Fruit fly (Drosophila melanogaster) whole organism, embryonic: Measurements from ENCODE around the gene Egfrap.

Experiments
- BEAF-32 ChIP-seq: fragments of 200-800 bp; sonication (Bioruptor generic); optimal IDR thresholded peaks from 3 replicates; lab custom pipeline; 2017; ENCODE audit warnings: missing biosample characterization, missing genetic modification characterization, mild to moderate bottlenecking, moderate library complexity, missing genetic modification reagents
- CG12219 ChIP-seq: fragments of 200-800 bp; sonication (Bioruptor generic); optimal IDR thresholded peaks from 3 replicates; lab custom pipeline; 2018; ENCODE audit warnings: missing biosample characterization, mild to moderate bottlenecking, missing genetic modification characterization
- CG12769 ChIP-seq: fragments of 200-800 bp; sonication (Bioruptor generic); optimal IDR thresholded peaks from 2 replicates; lab custom pipeline; 2019; ENCODE audit warnings: missing biosample characterization, mild to moderate bottlenecking, missing genetic modification characterization, moderate library complexity
- CG13287 ChIP-seq: fragments of 200-800 bp; sonication (Bioruptor generic); IDR thresholded peaks from 2 replicates; pipeline ENCODE4 v1.3.6; 2022; ENCODE audit warnings: missing biosample characterization, missing genetic modification characterization; ENCODE audit not compliant: partially characterized antibody
- CG15514 ChIP-seq: fragments of 200-800 bp; sonication (Bioruptor generic); optimal IDR thresholded peaks from 3 replicates; lab custom pipeline; 2017; ENCODE audit warnings: missing biosample characterization, missing genetic modification characterization, mild to moderate bottlenecking, moderate library complexity, missing genetic modification reagents
- CG2116 ChIP-seq: fragments of 200-800 bp; sonication (Bioruptor generic); optimal IDR thresholded peaks from 3 replicates; lab custom pipeline; 2018; ENCODE audit warnings: missing biosample characterization, mild to moderate bottlenecking, missing genetic modification characterization
- CG2889 ChIP-seq: fragments of 200-800 bp; sonication (Bioruptor generic); IDR thresholded peaks from 3 replicates; pipeline ENCODE4 v1.3.6; 2022; ENCODE audit warnings: missing biosample characterization, missing genetic modification characterization
- CG3281 ChIP-seq: fragments of 200-800 bp; sonication (Bioruptor generic); optimal IDR thresholded peaks from 3 replicates; lab custom pipeline; 2017; ENCODE audit warnings: missing biosample characterization, mild to moderate bottlenecking, missing genetic modification characterization
- CG33213 ChIP-seq: fragments of 200-800 bp; sonication (Bioruptor generic); optimal IDR thresholded peaks from 3 replicates; lab custom pipeline; 2016; ENCODE audit warnings: missing biosample characterization, missing genetic modification characterization
- CG34224 ChIP-seq: fragments of 200-800 bp; sonication (Bioruptor generic); IDR thresholded peaks from 3 replicates; pipeline ENCODE4 v1.3.6; 2022; ENCODE audit warnings: missing biosample characterization, missing genetic modification characterization; ENCODE audit not compliant: partially characterized antibody
- CG43689 ChIP-seq: fragments of 200-800 bp; sonication (Bioruptor generic); IDR thresholded peaks from 2 replicates; pipeline ENCODE4 v1.3.6; 2022; ENCODE audit warnings: missing biosample characterization, missing genetic modification characterization
- CG4617 ChIP-seq: fragments of 200-800 bp; sonication (Bioruptor generic); optimal IDR thresholded peaks from 3 replicates; lab custom pipeline; 2016; ENCODE audit warnings: missing biosample characterization, missing genetic modification characterization, borderline replicate concordance
- CG4820 ChIP-seq: fragments of 200-800 bp; sonication (Bioruptor generic); optimal IDR thresholded peaks from 3 replicates; lab custom pipeline; 2016; ENCODE audit warnings: missing biosample characterization, missing genetic modification characterization
- CG7357 ChIP-seq: fragments of 200-800 bp; sonication (Bioruptor generic); IDR thresholded peaks from 3 replicates; pipeline ENCODE4 v1.3.6; 2022; ENCODE audit warnings: missing biosample characterization, missing genetic modification characterization
- CTCF ChIP-seq: fragments of 200-800 bp; sonication (Bioruptor generic); optimal IDR thresholded peaks from 2 replicates; lab custom pipeline; 2017; ENCODE audit warnings: missing biosample characterization, mild to moderate bottlenecking, missing genetic modification characterization, moderate library complexity
- Deaf1 ChIP-seq: fragments of 200-800 bp; optimal IDR thresholded peaks from 3 replicates; lab custom pipeline; 2019; ENCODE audit warnings: missing biosample characterization, mild to moderate bottlenecking, missing genetic modification characterization, moderate library complexity
- E2f2 ChIP-seq: fragments of 200-800 bp; sonication (Bioruptor generic); IDR thresholded peaks from 2 replicates; pipeline ENCODE4 v1.3.6; 2022; ENCODE audit warnings: missing biosample characterization, missing genetic modification characterization
- Ets97D ChIP-seq: fragments of 200-800 bp; sonication (Bioruptor generic); optimal IDR thresholded peaks from 3 replicates; lab custom pipeline; 2016; ENCODE audit warnings: missing biosample characterization, missing genetic modification characterization
- HLH54F ChIP-seq: fragments of 200-800 bp; sonication (Bioruptor generic); optimal IDR thresholded peaks from 3 replicates; lab custom pipeline; 2016; ENCODE audit warnings: missing biosample characterization, missing genetic modification characterization
- HmgZ ChIP-seq: fragments of 200-800 bp; sonication (Bioruptor generic); optimal IDR thresholded peaks from 2 replicates; lab custom pipeline; 2018; ENCODE audit warnings: missing biosample characterization, mild to moderate bottlenecking, missing genetic modification characterization
- Hr3 ChIP-seq: fragments of 200-800 bp; sonication (Bioruptor generic); optimal IDR thresholded peaks from 3 replicates; lab custom pipeline; 2016; ENCODE audit warnings: missing biosample characterization, missing genetic modification characterization
- Hsf ChIP-seq: fragments of 200-800 bp; sonication (Bioruptor generic); optimal IDR thresholded peaks from 3 replicates; lab custom pipeline; 2016; ENCODE audit warnings: missing biosample characterization, missing genetic modification characterization
- MTF-1 ChIP-seq: fragments of 200-800 bp; sonication (Bioruptor generic); optimal IDR thresholded peaks from 2 replicates; lab custom pipeline; 2018; ENCODE audit warnings: missing biosample characterization, mild to moderate bottlenecking, missing genetic modification characterization, borderline replicate concordance
- Mad ChIP-seq: fragments of 200-800 bp; sonication (Bioruptor generic); optimal IDR thresholded peaks from 2 replicates; lab custom pipeline; 2016; ENCODE audit warnings: missing biosample characterization, missing genetic modification characterization
- NfI ChIP-seq: fragments of 200-800 bp; sonication (Bioruptor generic); optimal IDR thresholded peaks from 3 replicates; lab custom pipeline; 2018; ENCODE audit warnings: missing biosample characterization, mild to moderate bottlenecking, missing genetic modification characterization, moderate library complexity
- Scr ChIP-seq: fragments of 200-800 bp; sonication (Bioruptor generic); IDR thresholded peaks from 2 replicates; pipeline ENCODE4 v1.3.6; 2022; ENCODE audit warnings: missing biosample characterization, missing genetic modification characterization; ENCODE audit not compliant: partially characterized antibody
- Sin3A ChIP-seq: fragments of >200 bp; optimal IDR thresholded peaks from 2 replicates; lab custom pipeline; 2018
- Sox102F ChIP-seq: fragments of 200-800 bp; sonication (Bioruptor generic); optimal IDR thresholded peaks from 2 replicates; lab custom pipeline; 2018; ENCODE audit warnings: missing biosample characterization, mild to moderate bottlenecking, missing genetic modification characterization, moderate library complexity
- amos ChIP-seq: fragments of 200-800 bp; sonication (Bioruptor generic); IDR thresholded peaks from 2 replicates; pipeline ENCODE4 v1.3.6; 2022; ENCODE audit warnings: missing biosample characterization, missing genetic modification characterization; ENCODE audit not compliant: partially characterized antibody
- ato ChIP-seq: fragments of 200-800 bp; sonication (Bioruptor generic); IDR thresholded peaks from 2 replicates; pipeline ENCODE4 v1.3.6; 2022; ENCODE audit warnings: missing biosample characterization, missing genetic modification characterization; ENCODE audit not compliant: partially characterized antibody
- caup ChIP-seq: fragments of 200-800 bp; sonication (Bioruptor generic); optimal IDR thresholded peaks from 3 replicates; lab custom pipeline; 2017; ENCODE audit warnings: missing biosample characterization, mild to moderate bottlenecking, missing genetic modification characterization, moderate library complexity; ENCODE audit not compliant: severe bottlenecking
- chinmo ChIP-seq: fragments of 200-800 bp; sonication (Bioruptor generic); IDR thresholded peaks from 4 replicates; pipeline ENCODE4 v1.3.6; 2022; ENCODE audit warnings: missing biosample characterization, missing genetic modification characterization; ENCODE audit not compliant: partially characterized antibody
- dm ChIP-seq: fragments of 200-800 bp; sonication (Bioruptor generic); optimal IDR thresholded peaks from 3 replicates; lab custom pipeline; 2016; ENCODE audit warnings: missing biosample characterization, missing genetic modification characterization
- exex ChIP-seq: fragments of 200-800 bp; sonication (Bioruptor generic); optimal IDR thresholded peaks from 4 replicates; lab custom pipeline; 2018; ENCODE audit warnings: missing biosample characterization, mild to moderate bottlenecking, missing genetic modification characterization, moderate library complexity
- fd3F ChIP-seq: fragments of 200-800 bp; sonication (Bioruptor generic); optimal IDR thresholded peaks from 2 replicates; lab custom pipeline; 2018; ENCODE audit warnings: missing biosample characterization, mild to moderate bottlenecking, missing genetic modification characterization, moderate library complexity
- gfzf ChIP-seq: fragments of 200-800 bp; sonication (Bioruptor generic); optimal IDR thresholded peaks from 2 replicates; lab custom pipeline; 2016; ENCODE audit warnings: missing biosample characterization, mild to moderate bottlenecking, missing genetic modification characterization, moderate library complexity
- h ChIP-seq: fragments of >200 bp; optimal IDR thresholded peaks from 2 replicates; lab custom pipeline; 2017
- hth ChIP-seq: fragments of >200 bp; optimal IDR thresholded peaks from 2 replicates; lab custom pipeline; 2017; ENCODE audit warnings: inconsistent platforms
- ken ChIP-seq: fragments of 200-800 bp; sonication (Bioruptor generic); IDR thresholded peaks from 3 replicates; pipeline ENCODE4 v1.3.6; 2022; ENCODE audit warnings: missing biosample characterization, missing genetic modification characterization
- knrl ChIP-seq: fragments of 200-800 bp; sonication (Bioruptor generic); IDR thresholded peaks from 3 replicates; pipeline ENCODE4 v1.3.6; 2022; ENCODE audit warnings: missing biosample characterization, missing genetic modification characterization; ENCODE audit not compliant: partially characterized antibody
- odd ChIP-seq: fragments of 200-800 bp; sonication (Bioruptor generic); optimal IDR thresholded peaks from 2 replicates; lab custom pipeline; 2017; ENCODE audit warnings: missing biosample characterization, mild to moderate bottlenecking, missing genetic modification characterization
- pb ChIP-seq: fragments of 200-800 bp; sonication (Bioruptor generic); optimal IDR thresholded peaks from 3 replicates; lab custom pipeline; 2016; ENCODE audit warnings: missing biosample characterization, missing genetic modification characterization
- phol ChIP-seq: fragments of 200-800 bp; sonication (Bioruptor generic); optimal IDR thresholded peaks from 3 replicates; lab custom pipeline; 2018; ENCODE audit warnings: missing biosample characterization, mild to moderate bottlenecking, missing genetic modification characterization, moderate library complexity
- pzg ChIP-seq: fragments of 200-800 bp; sonication (Bioruptor generic); optimal IDR thresholded peaks from 3 replicates; lab custom pipeline; 2018; ENCODE audit warnings: missing biosample characterization, mild to moderate bottlenecking, missing genetic modification characterization, moderate library complexity
- ranshi ChIP-seq: fragments of 200-800 bp; sonication (Bioruptor generic); IDR thresholded peaks from 2 replicates; pipeline ENCODE4 v1.3.6; 2022; ENCODE audit warnings: missing biosample characterization, missing genetic modification characterization
- ssp ChIP-seq: fragments of 200-800 bp; sonication (Bioruptor generic); IDR thresholded peaks from 2 replicates; pipeline ENCODE4 v1.3.6; 2022; ENCODE audit warnings: missing biosample characterization, missing genetic modification characterization
- stwl ChIP-seq: fragments of 200-800 bp; sonication (Bioruptor generic); optimal IDR thresholded peaks from 3 replicates; lab custom pipeline; 2018; ENCODE audit warnings: missing biosample characterization, mild to moderate bottlenecking, missing genetic modification characterization, moderate library complexity
- tll ChIP-seq, 2 experiments: fragments of 200-800 bp in 1 of 2; fragments of >200 bp in 1 of 2; sonication (Bioruptor generic) in 1 of 2; optimal IDR thresholded peaks; 2 replicates each; lab custom pipeline; 2017 to 2019; ENCODE audit warnings: missing biosample characterization in 2 of 2, missing genetic modification characterization in 2 of 2, mild to moderate bottlenecking in 1 of 2, moderate library complexity in 1 of 2
- twi ChIP-seq: fragments of 200-800 bp; optimal IDR thresholded peaks from 2 replicates; lab custom pipeline; 2019; ENCODE audit warnings: missing biosample characterization, mild to moderate bottlenecking, missing genetic modification characterization, moderate library complexity
- unc-4 ChIP-seq: fragments of 200-800 bp; sonication (Bioruptor generic); IDR thresholded peaks from 2 replicates; pipeline ENCODE4 v1.3.6; 2022; ENCODE audit warnings: missing biosample characterization, missing genetic modification characterization; ENCODE audit not compliant: partially characterized antibody

Egfrap gene

DNA sequence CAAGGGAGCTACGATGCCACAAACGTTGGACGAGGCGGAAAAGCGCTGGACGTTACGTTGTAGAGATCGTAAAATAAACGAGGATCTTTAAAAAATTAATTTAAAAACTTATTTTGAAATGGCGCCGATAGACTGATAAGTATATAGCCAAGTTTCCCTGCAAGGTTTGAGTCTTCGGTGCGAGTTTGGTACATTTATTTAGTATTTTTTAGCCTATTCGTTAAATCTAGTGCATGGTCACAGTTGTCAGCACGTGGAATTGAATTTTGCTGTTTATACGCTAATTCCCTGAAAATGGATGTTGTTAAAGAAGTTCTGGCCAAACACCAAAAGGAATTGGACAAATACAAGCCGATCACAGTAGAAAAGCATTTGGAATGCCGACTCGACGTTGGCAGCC, 51.2 kb downstream of the Egfrap start, which contains the start of gene CG32409 (continued):
- TF ChIP-seq CG12219 (GFP tag; lab: Kevin White, UChicago) (no peak), BEAF-32 (GFP tag; lab: Kevin White, UChicago) (peak; percentile 52), CG2116 (GFP tag; lab: Kevin White, UChicago) (peak; percentile 68), ato (GFP tag; lab: Robert Waterston, UW) (peak; percentile 31; the same call in 1 of the 2 replicates), knrl (GFP tag; lab: Robert Waterston, UW) (0 out of 3 replicates have a peak, but pooled peaks have one; percentile 15), E2f2 (GFP tag; lab: Robert Waterston, UW) (peak; percentile 99), exex (tag; lab: Kevin White, UChicago) (no peak), pzg (GFP tag; lab: Kevin White, UChicago) (peak; percentile 94), pb (no peak), phol (tag; lab: Kevin White, UChicago) (peak; percentile 75), CG4617 (GFP tag; lab: Kevin White, UChicago) (peak; percentile 28), ssp (GFP tag; lab: Robert Waterston, UW) (0 out of 2 replicates have a peak, but pooled peaks have one; percentile 7), CG15514 (GFP tag; lab: Kevin White, UChicago) (peak; percentile 62), CTCF (peak; percentile 6), unc-4 (GFP tag; lab: Robert Waterston, UW) (0 out of 2 replicates have a peak, but pooled peaks have one; percentile 18), amos (GFP tag; lab: Robert Waterston, UW) (peak; percentile 39; the same call in 1 of the 2 replicates), HmgZ (peak; percentile 55), CG13287 (GFP tag; lab: Robert Waterston, UW) (peak; percentile 38; the same call in 1 of the 2 replicates), dm (peak; percentile 99), Mad (GFP tag; lab: Kevin White, UChicago) (peak; percentile 25), CG33213 (peak; percentile 22), chinmo (GFP tag; lab: Robert Waterston, UW) (0 out of 4 replicates have a peak, but pooled peaks have one; percentile 36), Sin3A (lab: Kevin White, UChicago) (peak; percentile 71), CG2889 (GFP tag; lab: Robert Waterston, UW) (no peak), stwl (tag; lab: Kevin White, UChicago) (peak; percentile 53), gfzf (GFP tag; lab: Kevin White, UChicago) (peak; percentile 97), Ets97D (peak; percentile 66)

DNA sequence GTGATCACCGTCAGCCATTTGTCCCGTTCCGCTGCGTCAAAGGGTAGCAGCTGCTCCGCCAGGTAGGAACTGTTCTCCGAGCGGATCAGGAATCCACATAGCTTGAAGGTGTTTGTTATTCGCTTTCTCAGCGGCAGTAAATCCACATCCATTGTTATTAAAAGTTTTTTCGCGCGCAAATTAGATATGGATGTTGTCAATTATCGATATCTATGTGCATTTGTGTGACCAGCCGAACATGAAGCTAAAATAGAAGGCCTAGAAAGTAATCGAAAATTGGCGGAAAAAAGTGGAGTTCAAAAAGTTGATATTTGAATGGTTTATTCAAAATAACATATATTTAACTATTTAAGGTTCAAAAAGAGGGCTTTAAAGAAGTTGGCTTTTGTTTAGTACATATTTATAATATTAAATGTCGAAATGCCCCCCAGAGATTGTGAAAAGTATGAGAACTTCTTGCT, 53.2 kb downstream of the Egfrap start, which contains the start of the genes PolE2 and CG5592:
Gene PolE2, minus strand, starts transcription at position 208 of the 461 bp plus-strand sequence.
Gene CG5592, plus strand, starts transcription at position 411 of the 461 bp plus-strand sequence.
- TF ChIP-seq fd3F (GFP tag; lab: Kevin White, UChicago) (no peak), ranshi (no peak), Hsf (GFP tag; lab: Kevin White, UChicago) (no peak), NfI (GFP tag; lab: Kevin White, UChicago) (no peak), MTF-1 (GFP tag; lab: Kevin White, UChicago) (no peak), ken (GFP tag; lab: Robert Waterston, UW) (no peak), CG4820 (GFP tag; lab: Kevin White, UChicago) (no peak), hth (no peak), CG3281 (GFP tag; lab: Kevin White, UChicago) (no peak), CG12769 (tag; lab: Kevin White, UChicago) (no peak), CG7357 (GFP tag; lab: Robert Waterston, UW) (no peak), tll (GFP tag; optimal IDR thresholded peaks at IDR 0.05; lab: Kevin White, UChicago) (no peak), odd (GFP tag; lab: Kevin White, UChicago) (no peak), caup (GFP tag; lab: Kevin White, UChicago) (no peak), Hr3 (GFP tag; lab: Kevin White, UChicago) (no peak), Sox102F (GFP tag; lab: Kevin White, UChicago) (no peak), Scr (GFP tag; lab: Robert Waterston, UW) (peak; percentile 40), HLH54F (no peak), Deaf1 (tag; lab: Kevin White, UChicago) (no peak), CG43689 (no peak), CG34224 (GFP tag; lab: Robert Waterston, UW) (peak; percentile 43; the same call in 1 of the 3 replicates), h (lab: Kevin White, UChicago) (no peak), twi (no peak), CG2889 (GFP tag; lab: Robert Waterston, UW) (no peak)
